Fruit fly (Drosophila melanogaster) whole organism, embryonic: ENCODE results near the gene CycB3.

Experiments
- Adf1 ChIP-seq: fragments of 200-800 bp; sonication (Bioruptor generic); IDR thresholded peaks from 2 replicates; pipeline ENCODE4 v1.3.6; 2022; ENCODE audit warnings: missing biosample characterization, missing genetic modification characterization
- CG10267 ChIP-seq: fragments of 200-800 bp; sonication (Bioruptor generic); optimal IDR thresholded peaks from 2 replicates; lab custom pipeline; 2018; ENCODE audit warnings: missing biosample characterization, mild to moderate bottlenecking, missing genetic modification characterization, moderate library complexity
- CG11504 ChIP-seq: fragments of 200-800 bp; sonication (Bioruptor generic); optimal IDR thresholded peaks from 3 replicates; lab custom pipeline; 2019; ENCODE audit warnings: missing biosample characterization, mild to moderate bottlenecking, missing genetic modification characterization, moderate library complexity
- CG12744 ChIP-seq: fragments of 200-800 bp; sonication (Bioruptor generic); optimal IDR thresholded peaks from 2 replicates; lab custom pipeline; 2016; ENCODE audit warnings: missing biosample characterization, missing genetic modification characterization
- CG13296 ChIP-seq: fragments of 200-800 bp; sonication (Bioruptor generic); optimal IDR thresholded peaks from 3 replicates; lab custom pipeline; 2018; ENCODE audit warnings: missing biosample characterization, mild to moderate bottlenecking, missing genetic modification characterization
- CG14710 ChIP-seq: fragments of 200-800 bp; sonication (Bioruptor generic); optimal IDR thresholded peaks from 3 replicates; lab custom pipeline; 2019; ENCODE audit warnings: missing biosample characterization, mild to moderate bottlenecking, missing genetic modification characterization, moderate library complexity
- CG14860 ChIP-seq: fragments of 200-800 bp; sonication (Bioruptor generic); IDR thresholded peaks from 3 replicates; pipeline ENCODE4 v1.3.6; 2022; ENCODE audit warnings: missing biosample characterization, missing genetic modification characterization; ENCODE audit not compliant: partially characterized antibody
- CG15479 ChIP-seq: fragments of 200-800 bp; sonication (Bioruptor generic); optimal IDR thresholded peaks from 3 replicates; lab custom pipeline; 2019; ENCODE audit warnings: missing biosample characterization, mild to moderate bottlenecking, missing genetic modification characterization, moderate library complexity
- CG17186 ChIP-seq: fragments of 200-800 bp; sonication (Bioruptor generic); optimal IDR thresholded peaks from 3 replicates; lab custom pipeline; 2017; ENCODE audit warnings: missing biosample characterization, missing genetic modification reagents, missing genetic modification characterization
- CG2116 ChIP-seq: fragments of 200-800 bp; sonication (Bioruptor generic); optimal IDR thresholded peaks from 3 replicates; lab custom pipeline; 2018; ENCODE audit warnings: missing biosample characterization, mild to moderate bottlenecking, missing genetic modification characterization
- CG3065 ChIP-seq: fragments of 200-800 bp; sonication (Bioruptor generic); optimal IDR thresholded peaks from 2 replicates; lab custom pipeline; 2016; ENCODE audit warnings: missing biosample characterization, missing genetic modification characterization
- CG3163 ChIP-seq: fragments of 200-800 bp; sonication (Bioruptor generic); optimal IDR thresholded peaks from 3 replicates; lab custom pipeline; 2016; ENCODE audit warnings: missing biosample characterization, missing genetic modification characterization
- CG3407 ChIP-seq: fragments of 200-800 bp; sonication (Bioruptor generic); optimal IDR thresholded peaks from 2 replicates; lab custom pipeline; 2018; ENCODE audit warnings: missing biosample characterization, mild to moderate bottlenecking, missing genetic modification characterization
- CG3726 ChIP-seq: fragments of 200-800 bp; sonication (Bioruptor generic); IDR thresholded peaks from 3 replicates; pipeline ENCODE4, ENCODE4 v1.3.6; 2022; ENCODE audit warnings: missing biosample characterization, missing genetic modification characterization
- CG4730 ChIP-seq: fragments of 200-800 bp; sonication (Bioruptor generic); IDR thresholded peaks from 2 replicates; pipeline ENCODE4 v1.3.6; 2022; ENCODE audit warnings: missing biosample characterization, missing genetic modification characterization
- CG8388 ChIP-seq: fragments of 200-800 bp; sonication (Bioruptor generic); optimal IDR thresholded peaks from 2 replicates; lab custom pipeline; 2019; ENCODE audit warnings: missing biosample characterization, mild to moderate bottlenecking, missing genetic modification characterization, moderate library complexity
- CG9797 ChIP-seq: fragments of 200-800 bp; sonication (Bioruptor generic); optimal IDR thresholded peaks from 3 replicates; lab custom pipeline; 2018; ENCODE audit warnings: missing biosample characterization, mild to moderate bottlenecking, missing genetic modification characterization
- D ChIP-seq, 2 experiments: fragments of 200-800 bp in 1 of 2; fragments of >200 bp in 1 of 2; sonication (Bioruptor generic) in 1 of 2; optimal IDR thresholded peaks; 2 replicates in 1 of 2; 3 replicates in 1 of 2; lab custom pipeline; 2017; ENCODE audit warnings: mild to moderate bottlenecking in 1 of 2, missing biosample characterization in 1 of 2, missing genetic modification characterization in 1 of 2, missing genetic modification reagents in 1 of 2
- Dfd ChIP-seq, 2 experiments: fragments of >200 bp; optimal IDR thresholded peaks; 2 replicates each; lab custom pipeline; 2017; ENCODE audit warnings: missing biosample characterization in 2 of 2, missing genetic modification characterization in 2 of 2
- Dip2 ChIP-seq: fragments of 200-800 bp; sonication (Bioruptor generic); IDR thresholded peaks from 2 replicates; pipeline ENCODE4 v1.3.6; 2022; ENCODE audit warnings: missing biosample characterization, missing genetic modification characterization
- E2f2 ChIP-seq: fragments of 200-800 bp; sonication (Bioruptor generic); IDR thresholded peaks from 2 replicates; pipeline ENCODE4 v1.3.6; 2022; ENCODE audit warnings: missing biosample characterization, missing genetic modification characterization
- Ets65A ChIP-seq: fragments of 200-800 bp; sonication (Bioruptor generic); peaks from one replicate; lab custom pipeline; 2016; ENCODE audit warnings: missing biosample characterization, missing genetic modification characterization
- HmgZ ChIP-seq: fragments of 200-800 bp; sonication (Bioruptor generic); optimal IDR thresholded peaks from 2 replicates; lab custom pipeline; 2018; ENCODE audit warnings: missing biosample characterization, mild to moderate bottlenecking, missing genetic modification characterization
- MESR4 ChIP-seq: fragments of 200-800 bp; sonication (Bioruptor generic); optimal IDR thresholded peaks from 2 replicates; lab custom pipeline; 2018; ENCODE audit warnings: missing biosample characterization, mild to moderate bottlenecking, missing genetic modification characterization, moderate library complexity
- Pdp1 ChIP-seq, 2 experiments: fragments of 200-800 bp; sonication (Bioruptor generic); optimal IDR thresholded peaks; 3 replicates each; lab custom pipeline; 2016; ENCODE audit warnings: missing biosample characterization in 2 of 2, missing genetic modification characterization in 2 of 2, mild to moderate bottlenecking in 1 of 2, moderate library complexity in 1 of 2
- Stat92E ChIP-seq, 3 experiments: fragments of >200 bp in 2 of 3; fragments of 200-800 bp in 1 of 3; sonication (Bioruptor generic) in 1 of 3; optimal IDR thresholded peaks; 2 replicates each; lab custom pipeline; 2017 to 2019; ENCODE audit warnings: missing biosample characterization in 3 of 3, missing genetic modification characterization in 3 of 3, mild to moderate bottlenecking in 1 of 3, moderate library complexity in 1 of 3
- Xrp1 ChIP-seq: fragments of 200-800 bp; sonication (Bioruptor generic); IDR thresholded peaks from 2 replicates; pipeline ENCODE4 v1.3.6; 2022; ENCODE audit warnings: missing biosample characterization, missing genetic modification characterization
- ab ChIP-seq: fragments of 200-800 bp; sonication (Bioruptor generic); optimal IDR thresholded peaks from 2 replicates; lab custom pipeline; 2016; ENCODE audit warnings: missing biosample characterization, missing genetic modification characterization
- ato ChIP-seq: fragments of 200-800 bp; sonication (Bioruptor generic); IDR thresholded peaks from 2 replicates; pipeline ENCODE4 v1.3.6; 2022; ENCODE audit warnings: missing biosample characterization, missing genetic modification characterization; ENCODE audit not compliant: partially characterized antibody
- bbx ChIP-seq: fragments of 200-800 bp; sonication (Bioruptor generic); IDR thresholded peaks from 2 replicates; pipeline ENCODE4 v1.3.6; 2022; ENCODE audit warnings: missing biosample characterization, missing genetic modification characterization; ENCODE audit not compliant: partially characterized antibody
- cato ChIP-seq: fragments of 200-800 bp; sonication (Bioruptor generic); optimal IDR thresholded peaks from 2 replicates; lab custom pipeline; 2016; ENCODE audit warnings: missing biosample characterization, missing genetic modification characterization, borderline replicate concordance
- da ChIP-seq: fragments of 200-800 bp; sonication (Bioruptor generic); optimal IDR thresholded peaks from 2 replicates; lab custom pipeline; 2016; ENCODE audit warnings: missing biosample characterization, missing genetic modification characterization
- dan ChIP-seq: fragments of 200-800 bp; sonication (Bioruptor generic); IDR thresholded peaks from 2 replicates; pipeline ENCODE4 v1.3.6; 2022; ENCODE audit warnings: missing biosample characterization, missing genetic modification characterization
- dmrt99B ChIP-seq: fragments of 200-800 bp; sonication (Bioruptor generic); optimal IDR thresholded peaks from 2 replicates; lab custom pipeline; 2018; ENCODE audit warnings: missing biosample characterization, mild to moderate bottlenecking, missing genetic modification characterization, moderate library complexity
- dysf ChIP-seq: fragments of 200-800 bp; sonication (Bioruptor generic); IDR thresholded peaks from 3 replicates; pipeline ENCODE4 v1.3.6; 2022; ENCODE audit warnings: missing biosample characterization, missing genetic modification characterization
- en ChIP-seq: fragments of 200-800 bp; sonication (Bioruptor generic); optimal IDR thresholded peaks from 2 replicates; lab custom pipeline; 2016; ENCODE audit warnings: missing biosample characterization, missing genetic modification characterization
- gcm2 ChIP-seq: fragments of 200-800 bp; sonication (Bioruptor generic); optimal IDR thresholded peaks from 2 replicates; lab custom pipeline; 2016; ENCODE audit warnings: missing biosample characterization, missing genetic modification characterization
- gfzf ChIP-seq: fragments of 200-800 bp; sonication (Bioruptor generic); optimal IDR thresholded peaks from 2 replicates; lab custom pipeline; 2016; ENCODE audit warnings: missing biosample characterization, mild to moderate bottlenecking, missing genetic modification characterization, moderate library complexity
- kay ChIP-seq: fragments of 200-800 bp; sonication (Bioruptor generic); optimal IDR thresholded peaks from 2 replicates; lab custom pipeline; 2016; ENCODE audit warnings: missing biosample characterization, missing genetic modification characterization
- nau ChIP-seq: fragments of 200-800 bp; sonication (Bioruptor generic); optimal IDR thresholded peaks from 3 replicates; lab custom pipeline; 2017; ENCODE audit warnings: missing biosample characterization, mild to moderate bottlenecking, missing genetic modification characterization, missing genetic modification reagents
- p53 ChIP-seq: fragments of 200-800 bp; sonication (Bioruptor generic); optimal IDR thresholded peaks from 2 replicates; lab custom pipeline; 2016; ENCODE audit warnings: missing biosample characterization, missing genetic modification characterization
- pum ChIP-seq: fragments of 200-800 bp; sonication (Bioruptor generic); optimal IDR thresholded peaks from 2 replicates; lab custom pipeline; 2016; ENCODE audit warnings: missing biosample characterization, missing genetic modification characterization
- ranshi ChIP-seq: fragments of 200-800 bp; sonication (Bioruptor generic); IDR thresholded peaks from 2 replicates; pipeline ENCODE4 v1.3.6; 2022; ENCODE audit warnings: missing biosample characterization, missing genetic modification characterization
- rib ChIP-seq: fragments of 200-800 bp; sonication (Bioruptor generic); IDR thresholded peaks from 2 replicates; pipeline ENCODE4 v1.3.6; 2022; ENCODE audit warnings: missing biosample characterization, missing genetic modification characterization
- run ChIP-seq: fragments of 200-800 bp; sonication (Bioruptor generic); optimal IDR thresholded peaks from 3 replicates; lab custom pipeline; 2018; ENCODE audit warnings: missing biosample characterization, mild to moderate bottlenecking, missing genetic modification characterization
- sna ChIP-seq: fragments of 200-800 bp; sonication (Bioruptor generic); IDR thresholded peaks from 2 replicates; pipeline ENCODE4 v1.3.6; 2022; ENCODE audit warnings: missing biosample characterization, missing genetic modification characterization; ENCODE audit not compliant: partially characterized antibody
- tio ChIP-seq: fragments of 200-800 bp; sonication (Bioruptor generic); optimal IDR thresholded peaks from 2 replicates; lab custom pipeline; 2017; ENCODE audit warnings: missing biosample characterization, missing genetic modification characterization, inconsistent platforms
- twi ChIP-seq: fragments of 200-800 bp; optimal IDR thresholded peaks from 2 replicates; lab custom pipeline; 2019; ENCODE audit warnings: missing biosample characterization, mild to moderate bottlenecking, missing genetic modification characterization, moderate library complexity
- z ChIP-seq: fragments of 200-800 bp; sonication (Bioruptor generic); IDR thresholded peaks from 3 replicates; pipeline ENCODE4 v1.3.6; 2022; ENCODE audit warnings: missing biosample characterization, missing genetic modification characterization

The CycB3 gene

DNA sequence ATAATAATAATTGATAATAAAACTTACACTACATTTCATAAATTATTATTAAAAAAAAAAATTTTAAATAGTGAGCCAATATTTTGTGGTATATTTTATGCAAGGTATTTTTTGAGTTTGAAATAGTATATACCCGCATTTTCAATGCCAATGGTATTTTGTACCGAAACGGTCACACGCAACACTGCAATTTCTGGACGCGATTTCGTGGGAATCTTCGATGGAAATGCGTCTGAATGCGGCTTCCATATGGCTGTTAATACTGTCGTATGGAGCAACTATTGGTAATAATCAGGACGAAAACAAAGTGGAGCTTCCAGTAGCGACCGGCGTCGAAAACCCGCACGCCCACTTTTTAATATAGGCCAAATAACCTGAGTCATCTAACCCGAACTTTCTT lies 19.2 kb downstream of the CycB3 start, which contains the start of gene Nct (continued):
- TF ChIP-seq CG14710 (tag; lab: Kevin White, UChicago) (peak; percentile 38), da (no peak), gfzf (GFP tag; lab: Kevin White, UChicago) (peak; percentile 75), CG9797 (GFP tag; lab: Kevin White, UChicago) (peak; percentile 72), z (GFP tag; lab: Robert Waterston, UW) (no peak), CG14860 (GFP tag; lab: Robert Waterston, UW) (no peak), MESR4 (peak; percentile 68), ab (GFP tag; lab: Kevin White, UChicago) (no peak), Dip2 (GFP tag; lab: Robert Waterston, UW) (no peak), kay (GFP tag; lab: Kevin White, UChicago) (peak; percentile 1), CG10267 (tag; lab: Kevin White, UChicago) (peak; percentile 17), sna (GFP tag; lab: Robert Waterston, UW) (no peak), gcm2 (GFP tag; lab: Kevin White, UChicago) (no peak), CG3163 (GFP tag; lab: Kevin White, UChicago) (no peak), CG2116 (GFP tag; lab: Kevin White, UChicago) (peak; percentile 7), p53 (GFP tag; lab: Kevin White, UChicago) (no peak), CG12744 (no peak), E2f2 (peak; percentile 72), Stat92E (GFP tag; optimal IDR thresholded peaks at IDR 0.05; lab: Kevin White, UChicago) (peak in 1 of 3 experiments; percentile 22), bbx (GFP tag; lab: Robert Waterston, UW) (0 out of 2 replicates have a peak, but pooled peaks have one; percentile 11)

- TF ChIP-seq D (optimal IDR thresholded peaks at IDR 0.05; lab: Kevin White, UChicago) (no peak), D (GFP tag; optimal IDR thresholded peaks at IDR 0.05; lab: Kevin White, UChicago) (no peak), CG3407 (GFP tag; lab: Kevin White, UChicago) (no peak), dan (no peak), CG4730 (GFP tag; lab: Robert Waterston, UW) (0 out of 2 replicates have a peak, but pooled peaks have one; percentile 33), CG3726 (GFP tag; lab: Robert Waterston, UW) (no peak), Ets65A (GFP tag; lab: Kevin White, UChicago) (peak; percentile 99), Pdp1 (GFP tag; optimal IDR thresholded peaks at IDR 0.05; lab: Kevin White, UChicago) (peak; percentile 65 to 78), pum (GFP tag; lab: Kevin White, UChicago) (peak; percentile 58), dmrt99B (tag; lab: Kevin White, UChicago) (no peak), ato (GFP tag; lab: Robert Waterston, UW) (peak; percentile 75), CG17186 (GFP tag; lab: Kevin White, UChicago) (peak; percentile 52), CG2116 (GFP tag; lab: Kevin White, UChicago) (peak; percentile 67), en (GFP tag; lab: Kevin White, UChicago) (no peak), Xrp1 (GFP tag; lab: Robert Waterston, UW) (peak; percentile 79), ranshi (GFP tag; lab: Robert Waterston, UW) (peak; percentile 71), cato (peak; percentile 43), CG15479 (GFP tag; lab: Kevin White, UChicago) (no peak), CG13296 (no peak), CG8388 (GFP tag; lab: Kevin White, UChicago) (no peak), Dfd (GFP tag; optimal IDR thresholded peaks at IDR 0.05; lab: Kevin White, UChicago) (no peak), dysf (peak; percentile 51; the same call in 1 of the 3 replicates), HmgZ (tag; lab: Kevin White, UChicago) (peak; percentile 87), tio (GFP tag; lab: Kevin White, UChicago) (no peak), rib (GFP tag; lab: Robert Waterston, UW) (0 out of 2 replicates have a peak, but pooled peaks have one; percentile 33), Adf1 (GFP tag; lab: Robert Waterston, UW) (peak; percentile 13; the same call in 1 of the 2 replicates), nau (GFP tag; lab: Kevin White, UChicago) (no peak), twi (no peak), run (tag; lab: Kevin White, UChicago) (no peak), CG11504 (tag; lab: Kevin White, UChicago) (no peak), CG3065 (GFP tag; lab: Kevin White, UChicago) (peak; percentile 49)
Measured at dm6 chr3R:24850420-24850819, 20.2 kb downstream of the CycB3 start, which contains the start of gene CG7006. Gene CG7006, plus strand, starts transcription at chr3R:24850627.
